Fruit fly (Drosophila melanogaster): ENCODE measurements around the gene ND-20L.

DNA sequence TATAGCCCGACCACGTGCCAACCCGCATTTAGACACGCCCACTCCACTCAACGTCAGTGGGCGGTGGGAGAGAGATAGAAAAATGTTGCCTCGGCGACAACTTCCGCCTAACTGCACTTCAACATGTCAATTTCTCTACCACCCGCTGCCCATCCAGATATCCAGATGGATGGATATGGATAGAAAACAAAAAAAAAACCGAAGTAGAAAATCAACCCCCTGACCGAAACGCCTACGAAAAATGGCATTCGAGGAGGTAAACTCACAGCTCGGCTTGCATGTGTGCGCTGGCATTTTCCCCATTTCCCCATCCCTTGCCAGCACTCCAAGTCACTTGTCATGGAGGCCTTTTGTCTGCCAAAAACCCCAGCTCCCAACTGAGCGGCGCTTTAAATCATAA, 48.8 kb upstream of the ND-20L start:
- TF ChIP-seq Dll (GFP tag; IDR thresholded peaks at IDR 0.05; ENCODE audit: partially characterized antibody) = no peak
- TF ChIP-seq CG9727 (GFP tag; optimal IDR thresholded peaks at IDR 0.05) = no peak
- TF ChIP-seq ara (GFP tag; IDR thresholded peaks at IDR 0.05) = no peak
- no peak for TF ChIP-seq Adf1 (GFP tag; IDR thresholded peaks at IDR 0.05)
- no peak for TF ChIP-seq Atf3 (GFP tag; optimal IDR thresholded peaks at IDR 0.05)
- no peak for TF ChIP-seq eyg (GFP tag; optimal IDR thresholded peaks at IDR 0.05)
- no peak for TF ChIP-seq Side (GFP tag; optimal IDR thresholded peaks at IDR 0.05)
- TF ChIP-seq CG10366 (GFP tag; IDR thresholded peaks at IDR 0.05) = no peak
- no peak for TF ChIP-seq Dbx (GFP tag; IDR thresholded peaks at IDR 0.05)
